Fruit fly (Drosophila melanogaster) whole organism, embryonic: Measurements from ENCODE around the gene a10.
A peak's percentile ranks its signal among the peaks of the same experiment; 100 is the strongest.

Experiments used
- ATbp ChIP-seq: fragments of 200-800 bp; sonication (Bioruptor generic); optimal IDR thresholded peaks from 2 replicates; lab custom pipeline; 2017; ENCODE audit warnings: missing biosample characterization, mild to moderate bottlenecking, missing genetic modification characterization, missing genetic modification reagents
- Atf-2 ChIP-seq: fragments of 200-800 bp; sonication (Bioruptor generic); optimal IDR thresholded peaks from 2 replicates; lab custom pipeline; 2016; ENCODE audit warnings: missing biosample characterization, missing genetic modification characterization
- Atf6 ChIP-seq: fragments of 200-800 bp; sonication (Bioruptor generic); IDR thresholded peaks from 2 replicates; pipeline ENCODE4 v1.3.6; 2022; ENCODE audit warnings: missing biosample characterization, missing genetic modification characterization
- Bdp1 ChIP-seq: fragments of 200-800 bp; sonication (Bioruptor generic); optimal IDR thresholded peaks from 3 replicates; lab custom pipeline; 2016; ENCODE audit warnings: missing biosample characterization, missing genetic modification characterization
- CG10274 ChIP-seq: fragments of 200-800 bp; sonication (Bioruptor generic); optimal IDR thresholded peaks from 3 replicates; lab custom pipeline; 2017; ENCODE audit warnings: missing biosample characterization, mild to moderate bottlenecking, missing genetic modification characterization
- CG11247 ChIP-seq: fragments of 200-800 bp; sonication (Bioruptor generic); IDR thresholded peaks from 2 replicates; pipeline ENCODE4 v1.3.6; 2022; ENCODE audit warnings: missing biosample characterization, missing genetic modification characterization
- CG12219 ChIP-seq: fragments of 200-800 bp; sonication (Bioruptor generic); optimal IDR thresholded peaks from 3 replicates; lab custom pipeline; 2018; ENCODE audit warnings: missing biosample characterization, mild to moderate bottlenecking, missing genetic modification characterization
- CG12236 ChIP-seq: fragments of 200-800 bp; sonication (Bioruptor generic); optimal IDR thresholded peaks from 2 replicates; lab custom pipeline; 2016; ENCODE audit warnings: missing biosample characterization, missing genetic modification characterization
- CG14667 ChIP-seq: fragments of 200-800 bp; sonication (Bioruptor generic); IDR thresholded peaks from 2 replicates; pipeline ENCODE4 v1.3.6; 2022; ENCODE audit warnings: missing biosample characterization, missing genetic modification characterization
- CG17359 ChIP-seq: fragments of 200-800 bp; sonication (Bioruptor generic); optimal IDR thresholded peaks from 3 replicates; lab custom pipeline; 2018; ENCODE audit warnings: missing biosample characterization, mild to moderate bottlenecking, missing genetic modification characterization, moderate library complexity
- CG17829 ChIP-seq: fragments of 200-800 bp; optimal IDR thresholded peaks from 2 replicates; lab custom pipeline; 2019; ENCODE audit warnings: missing biosample characterization, mild to moderate bottlenecking, missing genetic modification characterization, moderate library complexity
- CG18262 ChIP-seq: fragments of 200-800 bp; optimal IDR thresholded peaks from 3 replicates; lab custom pipeline; 2019; ENCODE audit warnings: missing biosample characterization, mild to moderate bottlenecking, missing genetic modification characterization, moderate library complexity
- CG3838 ChIP-seq: fragments of 200-800 bp; sonication (Bioruptor generic); optimal IDR thresholded peaks from 3 replicates; lab custom pipeline; 2016; ENCODE audit warnings: missing biosample characterization, missing genetic modification characterization
- CG6654 ChIP-seq: fragments of 200-800 bp; sonication (Bioruptor generic); optimal IDR thresholded peaks from 2 replicates; lab custom pipeline; 2017; ENCODE audit warnings: missing biosample characterization, mild to moderate bottlenecking, missing genetic modification characterization
- CG7357 ChIP-seq: fragments of 200-800 bp; sonication (Bioruptor generic); IDR thresholded peaks from 3 replicates; pipeline ENCODE4 v1.3.6; 2022; ENCODE audit warnings: missing biosample characterization, missing genetic modification characterization
- CG7372 ChIP-seq: fragments of 200-800 bp; sonication (Bioruptor generic); IDR thresholded peaks from 2 replicates; pipeline ENCODE4 v1.3.6; 2022; ENCODE audit warnings: missing biosample characterization, missing genetic modification characterization
- CG7839 ChIP-seq: fragments of 200-800 bp; sonication (Bioruptor generic); optimal IDR thresholded peaks from 3 replicates; lab custom pipeline; 2018; ENCODE audit warnings: missing biosample characterization, mild to moderate bottlenecking, missing genetic modification characterization, moderate library complexity
- CG8089 ChIP-seq: fragments of 200-800 bp; sonication (Bioruptor generic); optimal IDR thresholded peaks from 3 replicates; lab custom pipeline; 2016; ENCODE audit warnings: missing biosample characterization, missing genetic modification characterization
- CG8290 ChIP-seq, 3 experiments: fragments of 200-800 bp; sonication (Bioruptor generic); optimal IDR thresholded peaks; 2 replicates each; lab custom pipeline; 2016 to 2019; ENCODE audit warnings: missing biosample characterization in 3 of 3, missing genetic modification characterization in 3 of 3, mild to moderate bottlenecking in 2 of 3, moderate library complexity in 1 of 3
- CG8924 ChIP-seq: fragments of 200-800 bp; optimal IDR thresholded peaks from 3 replicates; lab custom pipeline; 2019; ENCODE audit warnings: missing biosample characterization, mild to moderate bottlenecking, missing genetic modification characterization, moderate library complexity
- CG8944 ChIP-seq: fragments of 200-800 bp; sonication (Bioruptor generic); optimal IDR thresholded peaks from 3 replicates; lab custom pipeline; 2016; ENCODE audit warnings: missing biosample characterization, missing genetic modification characterization
- CG9215 ChIP-seq: fragments of 200-800 bp; sonication (Bioruptor generic); IDR thresholded peaks from 2 replicates; pipeline ENCODE4 v1.3.6; 2022; ENCODE audit warnings: missing biosample characterization, missing genetic modification characterization
- CG9797 ChIP-seq: fragments of 200-800 bp; sonication (Bioruptor generic); optimal IDR thresholded peaks from 3 replicates; lab custom pipeline; 2018; ENCODE audit warnings: missing biosample characterization, mild to moderate bottlenecking, missing genetic modification characterization
- Camta ChIP-seq: fragments of 200-800 bp; sonication (Bioruptor generic); optimal IDR thresholded peaks from 2 replicates; lab custom pipeline; 2016; ENCODE audit warnings: missing biosample characterization, missing genetic modification characterization
- D19A ChIP-seq: fragments of 200-800 bp; optimal IDR thresholded peaks from 3 replicates; lab custom pipeline; 2019; ENCODE audit warnings: missing biosample characterization, mild to moderate bottlenecking, missing genetic modification characterization, moderate library complexity
- Dbx ChIP-seq: fragments of 200-800 bp; sonication (Bioruptor generic); IDR thresholded peaks from 3 replicates; pipeline ENCODE4 v1.3.6; 2022; ENCODE audit warnings: missing biosample characterization, missing genetic modification characterization
- Dip2 ChIP-seq: fragments of 200-800 bp; sonication (Bioruptor generic); IDR thresholded peaks from 2 replicates; pipeline ENCODE4 v1.3.6; 2022; ENCODE audit warnings: missing biosample characterization, missing genetic modification characterization
- Dll ChIP-seq: fragments of 200-800 bp; sonication (Bioruptor generic); IDR thresholded peaks from 4 replicates; pipeline ENCODE4 v1.3.6; 2022; ENCODE audit warnings: missing biosample characterization, missing genetic modification characterization; ENCODE audit not compliant: partially characterized antibody
- Stat92E ChIP-seq, 3 experiments: fragments of >200 bp in 2 of 3; fragments of 200-800 bp in 1 of 3; sonication (Bioruptor generic) in 1 of 3; optimal IDR thresholded peaks; 2 replicates each; lab custom pipeline; 2017 to 2019; ENCODE audit warnings: missing biosample characterization in 3 of 3, missing genetic modification characterization in 3 of 3, mild to moderate bottlenecking in 1 of 3, moderate library complexity in 1 of 3
- Usf ChIP-seq: fragments of 200-800 bp; sonication (Bioruptor generic); optimal IDR thresholded peaks from 2 replicates; lab custom pipeline; 2017; ENCODE audit warnings: missing genotype, missing biosample characterization, missing genetic modification characterization
- amos ChIP-seq: fragments of 200-800 bp; sonication (Bioruptor generic); IDR thresholded peaks from 2 replicates; pipeline ENCODE4 v1.3.6; 2022; ENCODE audit warnings: missing biosample characterization, missing genetic modification characterization; ENCODE audit not compliant: partially characterized antibody
- chif ChIP-seq, 2 experiments: fragments of 200-800 bp; sonication (Bioruptor generic); optimal IDR thresholded peaks; 3 replicates each; lab custom pipeline; 2016; ENCODE audit warnings: missing biosample characterization in 2 of 2, missing genetic modification characterization in 2 of 2
- disco-r ChIP-seq: fragments of 200-800 bp; sonication (Bioruptor generic); optimal IDR thresholded peaks from 2 replicates; lab custom pipeline; 2016; ENCODE audit warnings: missing biosample characterization, missing genetic modification characterization
- exex ChIP-seq: fragments of 200-800 bp; sonication (Bioruptor generic); optimal IDR thresholded peaks from 4 replicates; lab custom pipeline; 2018; ENCODE audit warnings: missing biosample characterization, mild to moderate bottlenecking, missing genetic modification characterization, moderate library complexity
- gce ChIP-seq: fragments of 200-800 bp; sonication (Bioruptor generic); IDR thresholded peaks from 3 replicates; pipeline ENCODE4 v1.3.6; 2022; ENCODE audit warnings: missing biosample characterization, missing genetic modification characterization
- gsb ChIP-seq: fragments of 200-800 bp; sonication (Bioruptor generic); IDR thresholded peaks from 2 replicates; pipeline ENCODE4 v1.3.6; 2022; ENCODE audit warnings: missing biosample characterization, missing genetic modification characterization
- gsb-n ChIP-seq: fragments of 200-800 bp; sonication (Bioruptor generic); optimal IDR thresholded peaks from 3 replicates; lab custom pipeline; 2018; ENCODE audit warnings: missing biosample characterization, mild to moderate bottlenecking, missing genetic modification characterization
- h ChIP-seq: fragments of >200 bp; optimal IDR thresholded peaks from 2 replicates; lab custom pipeline; 2017
- insv ChIP-seq, 2 experiments: fragments of 200-800 bp; sonication (Bioruptor generic); optimal IDR thresholded peaks; 3 replicates each; lab custom pipeline; 2016 to 2018; ENCODE audit warnings: missing biosample characterization in 2 of 2, missing genetic modification characterization in 2 of 2
- klu ChIP-seq: fragments of 200-800 bp; sonication (Bioruptor generic); IDR thresholded peaks from 2 replicates; pipeline ENCODE4 v1.3.6; 2022; ENCODE audit warnings: missing biosample characterization, missing genetic modification characterization
- luna ChIP-seq: fragments of 200-800 bp; sonication (Bioruptor generic); optimal IDR thresholded peaks from 2 replicates; lab custom pipeline; 2016; ENCODE audit warnings: missing biosample characterization, missing genetic modification characterization
- ranshi ChIP-seq: fragments of 200-800 bp; sonication (Bioruptor generic); IDR thresholded peaks from 2 replicates; pipeline ENCODE4 v1.3.6; 2022; ENCODE audit warnings: missing biosample characterization, missing genetic modification characterization
- seq ChIP-seq: fragments of 200-800 bp; sonication (Bioruptor generic); IDR thresholded peaks from 2 replicates; pipeline ENCODE4 v1.3.6; 2022; ENCODE audit warnings: missing biosample characterization, missing genetic modification characterization
- so ChIP-seq: fragments of 200-800 bp; sonication (Bioruptor generic); IDR thresholded peaks from 3 replicates; pipeline ENCODE4 v1.3.6; 2022; ENCODE audit warnings: missing biosample characterization, missing genetic modification characterization
- stwl ChIP-seq: fragments of 200-800 bp; sonication (Bioruptor generic); optimal IDR thresholded peaks from 3 replicates; lab custom pipeline; 2018; ENCODE audit warnings: missing biosample characterization, mild to moderate bottlenecking, missing genetic modification characterization, moderate library complexity
- sug ChIP-seq: fragments of 200-800 bp; optimal IDR thresholded peaks from 2 replicates; lab custom pipeline; 2019; ENCODE audit warnings: missing biosample characterization, mild to moderate bottlenecking, missing genetic modification characterization, moderate library complexity
- tup ChIP-seq: fragments of 200-800 bp; sonication (Bioruptor generic); optimal IDR thresholded peaks from 2 replicates; lab custom pipeline; 2016; ENCODE audit warnings: missing biosample characterization, mild to moderate bottlenecking, missing genetic modification characterization, moderate library complexity
- twi ChIP-seq: fragments of 200-800 bp; optimal IDR thresholded peaks from 2 replicates; lab custom pipeline; 2019; ENCODE audit warnings: missing biosample characterization, mild to moderate bottlenecking, missing genetic modification characterization, moderate library complexity

The a10 gene

dm6 chr3L:17009715-17010491 is 13.6 kb downstream of the a10 start (continued):
- TF ChIP-seq twi (tag; lab: Kevin White, UChicago) (peak; percentile 27), CG7839 (tag; lab: Kevin White, UChicago) (peak; percentile 60), Atf-2 (GFP tag; lab: Kevin White, UChicago) (no peak), h (lab: Kevin White, UChicago) (no peak), CG12219 (GFP tag; lab: Kevin White, UChicago) (no peak), CG17359 (peak; percentile 46), CG12236 (GFP tag; lab: Kevin White, UChicago) (no peak), CG18262 (tag; lab: Kevin White, UChicago) (peak; percentile 0), Bdp1 (no peak), klu (GFP tag; lab: Robert Waterston, UW) (peak; percentile 58; the same call in 1 of the 2 replicates), sug (tag; lab: Kevin White, UChicago) (peak; percentile 99)

- no peak for TF ChIP-seq CG12219 (GFP tag; lab: Kevin White, UChicago)
- TF ChIP-seq twi (tag; lab: Kevin White, UChicago): no peak
- no peak for TF ChIP-seq CG17829 (tag; lab: Kevin White, UChicago)
- TF ChIP-seq CG8089: no peak
- no peak for TF ChIP-seq stwl (tag; lab: Kevin White, UChicago)
- TF ChIP-seq CG7372 (GFP tag; lab: Robert Waterston, UW): no peak
- no peak for TF ChIP-seq Atf6 (GFP tag; lab: Robert Waterston, UW)
- no peak for TF ChIP-seq ATbp (GFP tag; lab: Kevin White, UChicago)
- no peak for TF ChIP-seq CG8290 (GFP tag; optimal IDR thresholded peaks at IDR 0.05; lab: Kevin White, UChicago)
- TF ChIP-seq CG8290 (tag; optimal IDR thresholded peaks at IDR 0.05; lab: Kevin White, UChicago): peak in 1 of 2 experiments; percentile 59
- TF ChIP-seq Camta (GFP tag; lab: Kevin White, UChicago): no peak
- no peak for TF ChIP-seq gsb
- TF ChIP-seq seq (GFP tag; lab: Robert Waterston, UW): 0 out of 2 replicates have a peak, but pooled peaks have one; percentile 14
- TF ChIP-seq Dbx (GFP tag; lab: Robert Waterston, UW): 0 out of 3 replicates have a peak, but pooled peaks have one; percentile 19
- TF ChIP-seq CG7357 (GFP tag; lab: Robert Waterston, UW): no peak
- no peak for TF ChIP-seq CG10274 (GFP tag; lab: Kevin White, UChicago)
- TF ChIP-seq D19A (tag; lab: Kevin White, UChicago): no peak
- TF ChIP-seq gce (GFP tag; lab: Robert Waterston, UW): no peak
- TF ChIP-seq exex (tag; lab: Kevin White, UChicago): peak; percentile 84
- TF ChIP-seq CG14667 (GFP tag; lab: Robert Waterston, UW): no peak
- no peak for TF ChIP-seq luna (GFP tag; lab: Kevin White, UChicago)
- no peak for TF ChIP-seq CG8924 (tag; lab: Kevin White, UChicago)
- 0 out of 4 replicates have a peak, but pooled peaks have one; percentile 21 for TF ChIP-seq Dll (GFP tag; lab: Robert Waterston, UW)
- no peak for TF ChIP-seq CG9215
- TF ChIP-seq CG6654 (GFP tag; lab: Kevin White, UChicago): no peak
- TF ChIP-seq CG11247 (GFP tag; lab: Robert Waterston, UW): 0 out of 2 replicates have a peak, but pooled peaks have one; percentile 31
- no peak for TF ChIP-seq Dip2 (GFP tag; lab: Robert Waterston, UW)
- TF ChIP-seq gsb-n (tag; lab: Kevin White, UChicago): no peak
- TF ChIP-seq amos: no peak
- TF ChIP-seq chif (GFP tag; optimal IDR thresholded peaks at IDR 0.05; lab: Kevin White, UChicago): no peak
- no peak for TF ChIP-seq disco-r (GFP tag; lab: Kevin White, UChicago)
- no peak for TF ChIP-seq ranshi (GFP tag; lab: Robert Waterston, UW)
- no peak for TF ChIP-seq CG8944
- TF ChIP-seq so (GFP tag; lab: Robert Waterston, UW): no peak
- TF ChIP-seq CG3838 (GFP tag; lab: Kevin White, UChicago): no peak
- TF ChIP-seq insv (GFP tag; optimal IDR thresholded peaks at IDR 0.05; lab: Kevin White, UChicago): no peak
- TF ChIP-seq Stat92E (GFP tag; optimal IDR thresholded peaks at IDR 0.05; lab: Kevin White, UChicago): no peak
- no peak for TF ChIP-seq tup (GFP tag; lab: Kevin White, UChicago)
- no peak for TF ChIP-seq Usf
- TF ChIP-seq CG9797 (GFP tag; lab: Kevin White, UChicago): no peak
These were observed 14.6 kb downstream of the a10 start for dm6 chr3L:17008911-17009364.
